Worm (Caenorhabditis elegans) whole organism, young adult: ENCODE measurements around the gene C16D9.9.

Experiments
- F57C9.4 ChIP-seq: sonication (generic microtip); optimal IDR thresholded peaks from 2 replicates; lab custom pipeline; 2017; ENCODE audit warnings: mild to moderate bottlenecking, missing genetic modification characterization, missing compliant biosample characterization
- Y56A3A.18 ChIP-seq: fragments of 200-800 bp; sonication (Bioruptor generic); IDR thresholded peaks from 2 replicates; pipeline ENCODE4 v1.3.6; 2022; ENCODE audit warnings: missing genetic modification reagents, missing genetic modification characterization, missing compliant biosample characterization
- aptf-2 ChIP-seq: fragments of 200-800 bp; sonication (Bioruptor generic); conservative IDR thresholded peaks from 2 replicates; pipeline ENCODE4 v1.3.6; 2022; ENCODE audit warnings: missing genetic modification reagents, missing genetic modification characterization, missing compliant biosample characterization
- attf-5 ChIP-seq: fragments of 200-800 bp; sonication (Bioruptor generic); optimal IDR thresholded peaks from 2 replicates; lab custom pipeline; 2018; ENCODE audit warnings: mild to moderate bottlenecking, missing genetic modification characterization, missing compliant biosample characterization
- attf-6 ChIP-seq: fragments of 200-800 bp; sonication (Bioruptor generic); IDR thresholded peaks from 2 replicates; pipeline ENCODE4 v1.3.6; 2022; ENCODE audit warnings: missing genetic modification reagents, missing genetic modification characterization, missing compliant biosample characterization
- chd-7 ChIP-seq: sonication (generic microtip); optimal IDR thresholded peaks from 2 replicates; lab custom pipeline; 2016; ENCODE audit warnings: mild to moderate bottlenecking, missing genetic modification characterization, moderate library complexity, missing compliant biosample characterization
- him-1 ChIP-seq: sonication (generic microtip); optimal IDR thresholded peaks from 2 replicates; lab custom pipeline; 2016; ENCODE audit warnings: missing genotype, missing genetic modification reagents, missing genetic modification characterization, missing compliant biosample characterization
- madf-6 ChIP-seq: fragments of 200-800 bp; sonication (Bioruptor generic); IDR thresholded peaks from 2 replicates; pipeline ENCODE4 v1.3.6; 2022; ENCODE audit warnings: missing genetic modification reagents, missing genetic modification characterization, missing compliant biosample characterization
- mes-4 ChIP-seq: sonication (generic microtip); optimal IDR thresholded peaks from 2 replicates; lab custom pipeline; 2016; ENCODE audit warnings: missing genotype, missing genetic modification characterization, missing compliant biosample characterization
- nfyb-1 ChIP-seq: fragments of 200-800 bp; sonication (Bioruptor generic); IDR thresholded peaks from 2 replicates; pipeline ENCODE4 v1.3.6; 2022; ENCODE audit warnings: missing genetic modification reagents, missing genetic modification characterization, missing compliant biosample characterization
- tbp1 ChIP-seq: fragments of 200-800 bp; sonication (Bioruptor generic); optimal IDR thresholded peaks from 2 replicates; lab custom pipeline; 2018; ENCODE audit warnings: mild to moderate bottlenecking, missing genetic modification characterization, missing compliant biosample characterization
- unc-62 ChIP-seq: fragments of 150-350 bp; optimal IDR thresholded peaks from 2 replicates; lab custom pipeline; 2014; ENCODE audit warnings: missing biosample characterization, missing genetic modification reagents, missing genetic modification characterization
- ztf-25 ChIP-seq: fragments of 200-800 bp; sonication (Bioruptor generic); IDR thresholded peaks from 2 replicates; pipeline ENCODE4 v1.3.6; 2022; ENCODE audit warnings: missing genetic modification reagents, missing genetic modification characterization, missing compliant biosample characterization
- ztf-28 ChIP-seq: fragments of 200-800 bp; sonication (Bioruptor generic); IDR thresholded peaks from 2 replicates; pipeline ENCODE4 v1.3.6; 2022; ENCODE audit warnings: missing genetic modification reagents, missing genetic modification characterization, missing compliant biosample characterization

ce11 chrV:8281646-8282045 is 17.6 kb downstream of the C16D9.9 start:
- no peak for TF ChIP-seq attf-5 (GFP tag; lab: Kevin White, UChicago)
- TF ChIP-seq tbp1 (GFP tag; lab: Kevin White, UChicago), result no peak
- TF ChIP-seq nfyb-1, result no peak
- no peak for TF ChIP-seq unc-62 (GFP tag; lab: Kevin White, UChicago)
- TF ChIP-seq ztf-28 (GFP tag; lab: Robert Waterston, UW), result no peak
- TF ChIP-seq aptf-2 (GFP tag; lab: Robert Waterston, UW), result no peak
- TF ChIP-seq mes-4 (tag; lab: Kevin White, UChicago), result no peak
- no peak for TF ChIP-seq him-1 (tag; lab: Kevin White, UChicago)
- TF ChIP-seq chd-7 (tag; lab: Kevin White, UChicago), result no peak
- TF ChIP-seq F57C9.4 (tag; lab: Kevin White, UChicago), result no peak
- no peak for TF ChIP-seq ztf-25 (GFP tag; lab: Robert Waterston, UW)
- TF ChIP-seq madf-6 (GFP tag; lab: Robert Waterston, UW), result no peak
- TF ChIP-seq Y56A3A.18, result no peak
- TF ChIP-seq attf-6, result no peak
